Worm (Caenorhabditis elegans) whole organism, mixed stage, embryonic: Measurements from ENCODE around the gene Y43F8C.15.

Experiments
- M03D4.4 ChIP-seq: sonication (generic microtip); optimal IDR thresholded peaks from 2 replicates; lab custom pipeline; 2017; ENCODE audit warnings: mild to moderate bottlenecking, missing genetic modification characterization, missing compliant biosample characterization
- bed-3 ChIP-seq: fragments of 200-800 bp; sonication (Bioruptor generic); optimal IDR thresholded peaks from 3 replicates; lab custom pipeline; 2018; ENCODE audit warnings: mild to moderate bottlenecking, missing genetic modification characterization, moderate library complexity, missing compliant biosample characterization
- blmp-1 ChIP-seq: fragments of 150-350 bp; optimal IDR thresholded peaks from 2 replicates; lab custom pipeline; 2014; ENCODE audit warnings: missing biosample characterization, missing genetic modification characterization
- ceh-39 ChIP-seq: fragments of 150-350 bp; optimal IDR thresholded peaks from 2 replicates; lab custom pipeline; 2014; ENCODE audit warnings: missing biosample characterization, missing genetic modification characterization
- ces-1 ChIP-seq: fragments of 150-350 bp; optimal IDR thresholded peaks from 2 replicates; lab custom pipeline; 2014; ENCODE audit warnings: missing biosample characterization, missing genetic modification reagents, missing genetic modification characterization
- cnd-1 ChIP-seq: fragments of 200-800 bp; sonication (Bioruptor generic); optimal IDR thresholded peaks from 2 replicates; lab custom pipeline; 2018; ENCODE audit warnings: mild to moderate bottlenecking, missing genetic modification characterization, missing compliant biosample characterization
- drap-1 ChIP-seq: fragments of 200-800 bp; sonication (Bioruptor generic); optimal IDR thresholded peaks from 3 replicates; lab custom pipeline; 2018; ENCODE audit warnings: mild to moderate bottlenecking, missing genetic modification characterization, missing compliant biosample characterization
- elt-1 ChIP-seq: sonication (generic microtip); optimal IDR thresholded peaks from 2 replicates; lab custom pipeline; 2017; ENCODE audit warnings: missing genetic modification characterization, mild to moderate bottlenecking, missing compliant biosample characterization, antibody characterized with exemption, moderate library complexity, borderline replicate concordance; ENCODE audit not compliant: insufficient read depth
- elt-3 ChIP-seq: fragments of 150-350 bp; optimal IDR thresholded peaks from 2 replicates; lab custom pipeline; 2014; ENCODE audit warnings: missing biosample characterization, missing genetic modification characterization
- flh-1 ChIP-seq: fragments of 200-800 bp; sonication (Bioruptor generic); optimal IDR thresholded peaks from 2 replicates; lab custom pipeline; 2018; ENCODE audit warnings: mild to moderate bottlenecking, missing genetic modification characterization, moderate library complexity, missing compliant biosample characterization
- hlh-1 ChIP-seq: fragments of 150-350 bp; optimal IDR thresholded peaks from 2 replicates; lab custom pipeline; 2014; ENCODE audit warnings: missing biosample characterization, missing genetic modification reagents, missing genetic modification characterization
- lin-13 ChIP-seq: fragments of 150-350 bp; optimal IDR thresholded peaks from 2 replicates; lab custom pipeline; 2014; ENCODE audit warnings: missing biosample characterization, missing genetic modification characterization
- lin-32 ChIP-seq: fragments of 200-800 bp; sonication (Bioruptor generic); optimal IDR thresholded peaks from 2 replicates; lab custom pipeline; 2018; ENCODE audit warnings: mild to moderate bottlenecking, missing genetic modification characterization, missing compliant biosample characterization
- lsy-2 ChIP-seq: fragments of 150-350 bp; optimal IDR thresholded peaks from 2 replicates; lab custom pipeline; 2014; ENCODE audit warnings: missing biosample characterization, missing genetic modification characterization
- mab-5 ChIP-seq: fragments of 150-350 bp; optimal IDR thresholded peaks from 2 replicates; lab custom pipeline; 2014; ENCODE audit warnings: missing biosample characterization, missing genetic modification characterization
- mep-1 ChIP-seq: fragments of 150-350 bp; optimal IDR thresholded peaks from 2 replicates; lab custom pipeline; 2017; ENCODE audit warnings: missing biosample characterization, missing genetic modification reagents, missing genetic modification characterization, inconsistent platforms
- mls-2 ChIP-seq: sonication (generic microtip); optimal IDR thresholded peaks from 2 replicates; lab custom pipeline; 2016; ENCODE audit warnings: mild to moderate bottlenecking, missing genetic modification characterization, moderate library complexity, missing compliant biosample characterization
- nhr-12 ChIP-seq: fragments of 150-350 bp; optimal IDR thresholded peaks from 2 replicates; lab custom pipeline; 2014; ENCODE audit warnings: missing biosample characterization, missing genetic modification characterization
- nhr-2 ChIP-seq: fragments of 150-350 bp; optimal IDR thresholded peaks from 2 replicates; lab custom pipeline; 2014; ENCODE audit warnings: missing biosample characterization, missing genetic modification characterization
- nhr-28 ChIP-seq: fragments of 150-350 bp; optimal IDR thresholded peaks from 2 replicates; lab custom pipeline; 2014; ENCODE audit warnings: missing biosample characterization, missing genetic modification characterization
- nhr-76 ChIP-seq: sonication (generic microtip); optimal IDR thresholded peaks from 2 replicates; lab custom pipeline; 2017; ENCODE audit warnings: missing biosample characterization, missing genetic modification characterization
- pha-4 ChIP-seq: fragments of 150-350 bp; optimal IDR thresholded peaks from 2 replicates; lab custom pipeline; 2018; ENCODE audit warnings: missing biosample characterization, missing genetic modification reagents, missing genetic modification characterization
- sem-2 ChIP-seq: fragments of 200-800 bp; sonication (Bioruptor generic); optimal IDR thresholded peaks from 2 replicates; lab custom pipeline; 2018; ENCODE audit warnings: mild to moderate bottlenecking, missing genetic modification characterization, missing compliant biosample characterization
- snpc-4 ChIP-seq: fragments of 150-350 bp; optimal IDR thresholded peaks from 2 replicates; lab custom pipeline; 2014; ENCODE audit warnings: missing biosample characterization, missing genetic modification characterization
- sptf-1 ChIP-seq: sonication (generic microtip); optimal IDR thresholded peaks from 2 replicates; lab custom pipeline; 2017; ENCODE audit warnings: mild to moderate bottlenecking, missing genetic modification characterization, moderate library complexity, missing compliant biosample characterization
- tbx-8 ChIP-seq: fragments of 200-800 bp; sonication (Bioruptor generic); optimal IDR thresholded peaks from 2 replicates; lab custom pipeline; 2018; ENCODE audit warnings: mild to moderate bottlenecking, missing genetic modification characterization, moderate library complexity, missing compliant biosample characterization
- unc-120 ChIP-seq: sonication (generic microtip); optimal IDR thresholded peaks from 2 replicates; lab custom pipeline; 2017; ENCODE audit warnings: missing genetic modification characterization, missing compliant biosample characterization; ENCODE audit not compliant: poor library complexity, severe bottlenecking
- unc-39 ChIP-seq: fragments of 150-350 bp; optimal IDR thresholded peaks from 2 replicates; lab custom pipeline; 2014; ENCODE audit warnings: missing biosample characterization, missing genetic modification characterization
- unc-62 ChIP-seq: fragments of 150-350 bp; optimal IDR thresholded peaks from 2 replicates; lab custom pipeline; 2014; ENCODE audit warnings: missing biosample characterization, missing genetic modification reagents, missing genetic modification characterization
- zip-8 ChIP-seq: fragments of 150-350 bp; optimal IDR thresholded peaks from 2 replicates; lab custom pipeline; 2014; ENCODE audit warnings: missing biosample characterization, missing genetic modification characterization

The Y43F8C.15 gene

DNA sequence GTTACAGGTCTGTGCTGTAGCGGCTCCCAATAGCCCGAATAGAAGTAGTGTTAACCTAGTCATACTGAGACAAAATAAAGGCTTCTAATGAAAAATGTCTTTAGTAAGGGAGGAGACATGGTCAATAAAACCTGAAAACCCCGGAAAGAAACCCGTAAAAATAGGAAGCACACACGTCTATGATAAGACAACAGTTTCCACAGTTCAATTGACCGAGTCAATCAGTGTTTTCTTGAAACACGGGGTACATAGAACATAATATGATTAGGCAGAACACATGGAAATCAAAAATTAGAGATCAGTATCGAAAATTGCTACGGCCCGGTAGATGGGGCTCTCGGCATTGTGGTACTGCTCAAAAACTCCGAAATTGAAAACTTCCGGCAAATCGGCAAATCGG, 40.7 kb upstream of the Y43F8C.15 start, which contains the start of gene clec-49:
TSS of gene clec-49 (minus strand) at position 103 of the 400 bp plus-strand sequence.
- TF ChIP-seq ces-1 (GFP tag; lab: Kevin White, UChicago): no peak
- TF ChIP-seq blmp-1 (tag; lab: Kevin White, UChicago): no peak
- TF ChIP-seq nhr-2: no peak
- TF ChIP-seq unc-39 (tag; lab: Kevin White, UChicago): no peak
- no peak for TF ChIP-seq cnd-1 (tag; lab: Kevin White, UChicago)
- TF ChIP-seq unc-120: no peak
- TF ChIP-seq lin-13 (tag; lab: Kevin White, UChicago): no peak
- no peak for TF ChIP-seq mab-5 (tag; lab: Kevin White, UChicago)
- no peak for TF ChIP-seq ceh-39 (tag; lab: Kevin White, UChicago)
- no peak for TF ChIP-seq sem-2 (GFP tag; lab: Kevin White, UChicago)
- TF ChIP-seq zip-8 (tag; lab: Kevin White, UChicago): no peak
- TF ChIP-seq bed-3: no peak
- TF ChIP-seq nhr-76 (tag; lab: Kevin White, UChicago): no peak
- no peak for TF ChIP-seq sptf-1 (tag; lab: Kevin White, UChicago)

DNA sequence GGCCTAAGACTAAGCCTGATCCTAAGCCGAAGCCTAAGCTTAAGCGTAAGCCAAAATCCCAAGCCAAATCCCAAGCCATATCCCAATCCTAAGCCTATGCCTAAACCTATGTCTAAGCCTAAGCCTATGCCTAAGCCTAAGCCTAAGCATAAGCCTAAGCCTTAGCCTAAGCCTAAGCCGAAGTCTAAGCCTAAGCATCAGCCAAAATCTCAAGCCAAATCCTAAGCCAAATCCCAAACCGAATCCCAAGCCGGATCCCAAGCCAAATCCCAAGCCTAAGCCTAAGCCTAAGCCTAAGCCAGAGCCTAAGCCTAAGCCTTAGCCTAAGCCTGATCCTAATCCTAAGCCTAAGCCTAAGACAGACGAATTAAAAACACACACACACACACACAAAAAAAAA, 36.7 kb upstream of the Y43F8C.15 start:
- TF ChIP-seq blmp-1 (tag; lab: Kevin White, UChicago): no peak
- no peak for TF ChIP-seq elt-1 (tag; lab: Kevin White, UChicago)
- no peak for TF ChIP-seq unc-120
- no peak for TF ChIP-seq zip-8 (tag; lab: Kevin White, UChicago)

DNA sequence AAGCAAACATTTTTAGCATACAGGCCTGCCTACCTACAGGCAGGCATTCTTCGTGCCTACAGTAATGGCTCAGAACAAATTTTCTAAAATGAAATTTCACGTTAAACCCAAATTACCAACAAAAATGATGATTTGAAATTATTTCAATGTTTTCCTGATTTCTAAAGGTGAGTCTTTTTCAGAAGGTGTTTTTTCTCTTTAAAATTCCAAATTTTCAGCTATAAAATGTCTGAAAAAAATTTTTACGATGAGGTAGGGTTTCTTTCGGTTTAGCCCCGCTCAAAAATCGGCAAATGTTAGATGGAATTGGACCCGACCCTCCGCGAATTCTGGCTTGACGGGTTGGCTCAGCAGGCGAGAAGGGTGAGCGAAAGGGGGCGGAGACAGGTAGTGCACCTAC, 35.4 kb upstream of the Y43F8C.15 start, which contains the start of gene W04E12.5:
TSS of gene W04E12.5 (plus strand) at position 301 of the 400 bp plus-strand sequence.
- no peak for TF ChIP-seq drap-1
- TF ChIP-seq unc-120: no peak
- TF ChIP-seq pha-4 (tag; lab: Kevin White, UChicago): no peak
- TF ChIP-seq unc-39 (tag; lab: Kevin White, UChicago): no peak
- no peak for TF ChIP-seq nhr-28 (tag; lab: Kevin White, UChicago)
- no peak for TF ChIP-seq ces-1 (GFP tag; lab: Kevin White, UChicago)
- no peak for TF ChIP-seq blmp-1 (tag; lab: Kevin White, UChicago)
- no peak for TF ChIP-seq hlh-1 (tag; lab: Kevin White, UChicago)
- TF ChIP-seq ceh-39 (tag; lab: Kevin White, UChicago): no peak
- no peak for TF ChIP-seq cnd-1 (tag; lab: Kevin White, UChicago)
- TF ChIP-seq snpc-4 (tag; lab: Kevin White, UChicago): no peak
- no peak for TF ChIP-seq nhr-76 (tag; lab: Kevin White, UChicago)
- TF ChIP-seq lin-32 (GFP tag; lab: Kevin White, UChicago): no peak

DNA sequence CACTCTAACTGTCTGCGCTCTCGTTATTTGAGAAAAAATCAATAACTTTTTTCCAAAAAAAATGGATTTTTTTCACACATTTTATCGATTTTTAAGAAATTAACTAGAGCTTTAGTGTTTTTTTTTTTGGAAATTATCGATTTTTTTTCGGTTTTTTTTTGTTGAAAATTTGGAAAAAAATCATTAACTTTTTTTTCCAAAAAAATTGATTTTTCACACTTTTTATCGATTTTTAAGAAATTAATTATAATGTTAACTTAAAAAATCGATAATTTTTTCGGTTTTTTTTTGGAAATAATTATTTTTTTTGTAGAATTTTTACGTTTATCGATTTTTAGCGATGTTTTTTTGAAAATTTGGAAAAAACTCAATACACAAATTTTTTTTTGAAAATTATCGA, 33.8 kb upstream of the Y43F8C.15 start:
- no peak for TF ChIP-seq lsy-2
- no peak for TF ChIP-seq elt-3 (tag; lab: Kevin White, UChicago)
- no peak for TF ChIP-seq flh-1 (GFP tag; lab: Kevin White, UChicago)
- no peak for TF ChIP-seq blmp-1 (tag; lab: Kevin White, UChicago)
- TF ChIP-seq lin-13 (tag; lab: Kevin White, UChicago): no peak
- no peak for TF ChIP-seq mep-1 (tag; lab: Kevin White, UChicago)
- no peak for TF ChIP-seq nhr-28 (tag; lab: Kevin White, UChicago)
- no peak for TF ChIP-seq mab-5 (tag; lab: Kevin White, UChicago)
- TF ChIP-seq nhr-12 (tag; lab: Kevin White, UChicago): no peak
- TF ChIP-seq pha-4 (tag; lab: Kevin White, UChicago): no peak
- TF ChIP-seq unc-39 (tag; lab: Kevin White, UChicago): no peak
- TF ChIP-seq nhr-76 (tag; lab: Kevin White, UChicago): no peak
- TF ChIP-seq unc-120: no peak
- TF ChIP-seq mls-2 (tag; lab: Kevin White, UChicago): no peak
- TF ChIP-seq sem-2 (GFP tag; lab: Kevin White, UChicago): no peak
- TF ChIP-seq hlh-1 (tag; lab: Kevin White, UChicago): no peak
- TF ChIP-seq tbx-8 (GFP tag; lab: Kevin White, UChicago): no peak
- TF ChIP-seq, all 35 proteins: peak for 0

DNA sequence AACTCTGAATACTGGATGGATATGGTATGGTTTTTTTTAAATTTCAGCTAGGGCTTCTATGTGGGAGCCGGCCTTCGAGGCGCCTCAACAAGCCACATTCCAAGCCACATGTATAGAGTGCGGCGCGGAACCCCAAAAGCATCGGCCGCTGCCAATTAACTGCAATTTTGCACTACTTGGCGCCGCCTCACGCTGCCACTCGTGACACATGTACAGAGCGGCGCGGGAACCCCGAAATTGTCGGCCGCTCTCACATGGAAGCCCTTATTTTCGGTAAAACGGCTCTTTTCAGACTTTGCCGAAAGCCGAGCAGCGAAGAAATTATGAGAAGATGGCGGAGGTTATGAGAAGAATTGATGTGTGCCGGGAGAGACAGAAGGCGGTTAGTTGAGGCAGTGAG, 33.4 kb upstream of the Y43F8C.15 start:
- no peak for TF ChIP-seq bed-3
- no peak for TF ChIP-seq nhr-12 (tag; lab: Kevin White, UChicago)
- TF ChIP-seq unc-39 (tag; lab: Kevin White, UChicago): no peak
- no peak for TF ChIP-seq snpc-4 (tag; lab: Kevin White, UChicago)
- TF ChIP-seq M03D4.4 (tag; lab: Kevin White, UChicago): no peak
- no peak for TF ChIP-seq unc-62 (GFP tag; lab: Kevin White, UChicago)
- no peak for TF ChIP-seq lin-32 (GFP tag; lab: Kevin White, UChicago)
- no peak for TF ChIP-seq elt-3 (tag; lab: Kevin White, UChicago)
- TF ChIP-seq flh-1 (GFP tag; lab: Kevin White, UChicago): no peak
